Worm (Caenorhabditis elegans) whole organism, L4/young adult: ENCODE measurements around the gene M28.8.

Experiments
- W03F9.2 ChIP-seq: fragments of 150-350 bp; optimal IDR thresholded peaks from 2 replicates; lab custom pipeline; 2014; ENCODE audit warnings: missing biosample characterization, missing genetic modification characterization
- him-1 ChIP-seq: sonication (generic microtip); optimal IDR thresholded peaks from 2 replicates; lab custom pipeline; 2016; ENCODE audit warnings: missing genotype, missing genetic modification reagents, missing genetic modification characterization, missing compliant biosample characterization

DNA sequence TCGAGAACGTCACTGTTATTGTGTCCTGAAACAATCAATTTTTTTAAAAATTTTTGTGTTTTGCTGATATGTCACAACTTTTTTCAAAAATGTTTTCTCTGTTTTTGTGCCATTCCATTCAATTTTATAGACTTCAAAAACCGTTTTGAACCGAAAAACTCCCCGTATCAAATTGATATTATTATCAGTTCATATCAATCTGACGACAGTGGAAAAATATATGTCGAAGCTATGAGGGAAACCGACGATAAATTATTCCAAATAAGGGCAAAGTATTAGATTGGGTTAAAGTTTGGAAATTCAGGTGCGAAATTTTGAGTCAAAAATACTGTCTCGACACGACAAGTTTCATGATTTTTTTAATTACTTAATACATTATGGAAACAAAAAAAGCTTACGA lies 28.3 kb downstream of the M28.8 start:
- TF ChIP-seq him-1 (no peak), W03F9.2 (tag; lab: Kevin White, UChicago) (no peak)
